Fruit fly (Drosophila melanogaster) whole organism, embryonic: ENCODE results near the gene CG9205.
A peak's percentile ranks its signal among the peaks of the same experiment; 100 is the strongest.

Experiments used
- CG10431 ChIP-seq: fragments of 200-800 bp; sonication (Bioruptor generic); optimal IDR thresholded peaks from 3 replicates; lab custom pipeline; 2018; ENCODE audit warnings: missing biosample characterization, mild to moderate bottlenecking, missing genetic modification characterization
- CG12744 ChIP-seq: fragments of 200-800 bp; sonication (Bioruptor generic); optimal IDR thresholded peaks from 2 replicates; lab custom pipeline; 2016; ENCODE audit warnings: missing biosample characterization, missing genetic modification characterization
- CG12769 ChIP-seq: fragments of 200-800 bp; sonication (Bioruptor generic); optimal IDR thresholded peaks from 2 replicates; lab custom pipeline; 2019; ENCODE audit warnings: missing biosample characterization, mild to moderate bottlenecking, missing genetic modification characterization, moderate library complexity
- CG16813 ChIP-seq: fragments of 200-800 bp; sonication (Bioruptor generic); IDR thresholded peaks from 3 replicates; pipeline ENCODE4 v1.3.6; 2022; ENCODE audit warnings: missing biosample characterization, missing genetic modification characterization; ENCODE audit not compliant: partially characterized antibody
- CG17361 ChIP-seq: fragments of 200-800 bp; sonication (Bioruptor generic); IDR thresholded peaks from 3 replicates; pipeline ENCODE4 v1.3.6; 2022; ENCODE audit warnings: missing biosample characterization, missing genetic modification characterization
- CG18011 ChIP-seq: fragments of 200-800 bp; sonication (Bioruptor generic); optimal IDR thresholded peaks from 2 replicates; lab custom pipeline; 2017; ENCODE audit warnings: missing biosample characterization, missing genetic modification characterization, mild to moderate bottlenecking, moderate library complexity, missing genotype
- CG1832 ChIP-seq: fragments of 200-800 bp; sonication (Bioruptor generic); optimal IDR thresholded peaks from 2 replicates; lab custom pipeline; 2017; ENCODE audit warnings: missing biosample characterization, mild to moderate bottlenecking, missing genetic modification characterization, inconsistent platforms
- CG18476 ChIP-seq: fragments of 200-800 bp; sonication (Bioruptor generic); optimal IDR thresholded peaks from 2 replicates; lab custom pipeline; 2016; ENCODE audit warnings: missing biosample characterization, mild to moderate bottlenecking, missing genetic modification characterization
- CG2199 ChIP-seq: fragments of 200-800 bp; sonication (Bioruptor generic); IDR thresholded peaks from 3 replicates; pipeline ENCODE4 v1.3.6; 2022; ENCODE audit warnings: missing biosample characterization, missing genetic modification characterization
- CG2202 ChIP-seq: fragments of 200-800 bp; sonication (Bioruptor generic); optimal IDR thresholded peaks from 2 replicates; lab custom pipeline; 2018; ENCODE audit warnings: missing biosample characterization, mild to moderate bottlenecking, missing genetic modification characterization
- CG30431 ChIP-seq: fragments of 200-800 bp; sonication (Bioruptor generic); optimal IDR thresholded peaks from 2 replicates; lab custom pipeline; 2017; ENCODE audit warnings: missing biosample characterization, missing genetic modification characterization
- CG32532 ChIP-seq: fragments of 200-800 bp; sonication (Bioruptor generic); IDR thresholded peaks from 2 replicates; pipeline ENCODE4 v1.3.6; 2022; ENCODE audit warnings: missing biosample characterization, missing genetic modification characterization
- CG32767 ChIP-seq: fragments of 200-800 bp; sonication (Bioruptor generic); IDR thresholded peaks from 2 replicates; pipeline ENCODE4 v1.3.6; 2022; ENCODE audit warnings: missing biosample characterization, missing genetic modification characterization
- CG32772 ChIP-seq: fragments of 200-800 bp; sonication (Bioruptor generic); IDR thresholded peaks from 2 replicates; pipeline ENCODE4 v1.3.6; 2022; ENCODE audit warnings: missing biosample characterization, missing genetic modification characterization
- CG6765 ChIP-seq: fragments of 200-800 bp; sonication (Bioruptor generic); optimal IDR thresholded peaks from 3 replicates; lab custom pipeline; 2017; ENCODE audit warnings: missing biosample characterization, mild to moderate bottlenecking, missing genetic modification characterization
- CG8388 ChIP-seq: fragments of 200-800 bp; sonication (Bioruptor generic); optimal IDR thresholded peaks from 2 replicates; lab custom pipeline; 2019; ENCODE audit warnings: missing biosample characterization, mild to moderate bottlenecking, missing genetic modification characterization, moderate library complexity
- CoRest ChIP-seq: fragments of 200-800 bp; sonication (Bioruptor generic); optimal IDR thresholded peaks from 3 replicates; lab custom pipeline; 2018; ENCODE audit warnings: missing biosample characterization, mild to moderate bottlenecking, missing genetic modification characterization, moderate library complexity
- D19B ChIP-seq: fragments of 200-800 bp; sonication (Bioruptor generic); optimal IDR thresholded peaks from 2 replicates; lab custom pipeline; 2017; ENCODE audit warnings: missing biosample characterization, mild to moderate bottlenecking, missing genetic modification characterization
- Deaf1 ChIP-seq: fragments of 200-800 bp; optimal IDR thresholded peaks from 3 replicates; lab custom pipeline; 2019; ENCODE audit warnings: missing biosample characterization, mild to moderate bottlenecking, missing genetic modification characterization, moderate library complexity
- Dip3 ChIP-seq: fragments of 200-800 bp; sonication (Bioruptor generic); optimal IDR thresholded peaks from 3 replicates; lab custom pipeline; 2016; ENCODE audit warnings: missing biosample characterization, missing genetic modification characterization
- Drgx ChIP-seq: fragments of 200-800 bp; sonication (Bioruptor generic); IDR thresholded peaks from 2 replicates; pipeline ENCODE4 v1.3.6; 2022; ENCODE audit warnings: missing biosample characterization, missing genetic modification characterization
- Gug ChIP-seq: fragments of 200-800 bp; sonication (Bioruptor generic); IDR thresholded peaks from 4 replicates; pipeline ENCODE4 v1.3.6; 2022; ENCODE audit warnings: missing biosample characterization, missing genetic modification characterization
- HLH4C ChIP-seq: fragments of 200-800 bp; sonication (Bioruptor generic); IDR thresholded peaks from 3 replicates; pipeline ENCODE4 v1.3.6; 2022; ENCODE audit warnings: missing biosample characterization, missing genetic modification characterization; ENCODE audit not compliant: partially characterized antibody
- Hand ChIP-seq: fragments of 200-800 bp; sonication (Bioruptor generic); optimal IDR thresholded peaks from 2 replicates; lab custom pipeline; 2017; ENCODE audit warnings: mild to moderate bottlenecking, missing biosample characterization, missing genetic modification reagents, missing genetic modification characterization
- Lim3 ChIP-seq: fragments of 200-800 bp; sonication (Bioruptor generic); IDR thresholded peaks from 2 replicates; pipeline ENCODE4 v1.3.6; 2022; ENCODE audit warnings: missing biosample characterization, missing genetic modification characterization
- Mrtf ChIP-seq: fragments of 200-800 bp; sonication (Bioruptor generic); IDR thresholded peaks from 3 replicates; pipeline ENCODE4 v1.3.6; 2022; ENCODE audit warnings: missing biosample characterization, missing genetic modification characterization
- Oli ChIP-seq: fragments of 200-800 bp; sonication (Bioruptor generic); optimal IDR thresholded peaks from 2 replicates; lab custom pipeline; 2018; ENCODE audit warnings: missing biosample characterization, mild to moderate bottlenecking, missing genetic modification characterization, moderate library complexity
- Opbp ChIP-seq: fragments of 200-800 bp; sonication (Bioruptor generic); IDR thresholded peaks from 3 replicates; pipeline ENCODE4 v1.3.6; 2022; ENCODE audit warnings: missing biosample characterization, missing genetic modification characterization; ENCODE audit not compliant: partially characterized antibody
- Ravus ChIP-seq: fragments of 200-800 bp; sonication (Bioruptor generic); IDR thresholded peaks from 2 replicates; pipeline ENCODE4 v1.3.6; 2022; ENCODE audit warnings: missing biosample characterization, missing genetic modification characterization
- Sry-δ ChIP-seq: fragments of 200-800 bp; sonication (Bioruptor generic); optimal IDR thresholded peaks from 2 replicates; lab custom pipeline; 2016; ENCODE audit warnings: missing biosample characterization, missing genetic modification characterization
- Tbp ChIP-seq: fragments of >200 bp; optimal IDR thresholded peaks from 2 replicates; lab custom pipeline; 2018; ENCODE audit warnings: missing biosample characterization, missing genetic modification characterization
- ab ChIP-seq: fragments of 200-800 bp; sonication (Bioruptor generic); optimal IDR thresholded peaks from 2 replicates; lab custom pipeline; 2016; ENCODE audit warnings: missing biosample characterization, missing genetic modification characterization
- az2 ChIP-seq: fragments of 200-800 bp; sonication (Bioruptor generic); optimal IDR thresholded peaks from 3 replicates; lab custom pipeline; 2016; ENCODE audit warnings: missing biosample characterization, missing genetic modification characterization
- br ChIP-seq: fragments of >200 bp; optimal IDR thresholded peaks from 2 replicates; lab custom pipeline; 2017
- dmrt11E ChIP-seq: fragments of 200-800 bp; sonication (Bioruptor generic); optimal IDR thresholded peaks from 3 replicates; lab custom pipeline; 2018; ENCODE audit warnings: missing biosample characterization, mild to moderate bottlenecking, missing genetic modification characterization, moderate library complexity
- eve ChIP-seq, 2 experiments: fragments of >200 bp; optimal IDR thresholded peaks; 2 replicates each; lab custom pipeline; 2017; ENCODE audit warnings: missing biosample characterization in 2 of 2, missing genetic modification characterization in 2 of 2
- fu2 ChIP-seq: fragments of 200-800 bp; sonication (Bioruptor generic); optimal IDR thresholded peaks from 2 replicates; lab custom pipeline; 2016; ENCODE audit warnings: missing biosample characterization, missing genetic modification characterization
- gt ChIP-seq: fragments of 200-800 bp; sonication (Bioruptor generic); IDR thresholded peaks from 2 replicates; pipeline ENCODE4 v1.3.6; 2022; ENCODE audit warnings: missing biosample characterization, missing genetic modification characterization
- ind ChIP-seq: fragments of 200-800 bp; sonication (Bioruptor generic); optimal IDR thresholded peaks from 3 replicates; lab custom pipeline; 2016; ENCODE audit warnings: missing biosample characterization, missing genetic modification characterization
- mirr ChIP-seq: fragments of 200-800 bp; sonication (Bioruptor generic); optimal IDR thresholded peaks from 3 replicates; lab custom pipeline; 2018; ENCODE audit warnings: missing biosample characterization, mild to moderate bottlenecking, missing genetic modification characterization
- nmo ChIP-seq: fragments of 200-800 bp; sonication (Bioruptor generic); optimal IDR thresholded peaks from 2 replicates; lab custom pipeline; 2018; ENCODE audit warnings: missing biosample characterization, mild to moderate bottlenecking, missing genetic modification characterization, moderate library complexity
- pan ChIP-seq, 4 experiments: fragments of >200 bp in 3 of 4; fragments of 200-800 bp in 1 of 4; sonication (Bioruptor generic) in 1 of 4; optimal IDR thresholded peaks in 3 of 4; IDR thresholded peaks in 1 of 4; 2 replicates each; pipeline versions ENCODE4 v1.3.6 to Lab custom; 2017 to 2022; ENCODE audit warnings: missing biosample characterization in 2 of 4, missing genetic modification characterization in 2 of 4, mixed read lengths in 1 of 4
- pita ChIP-seq: fragments of 200-800 bp; sonication (Bioruptor generic); optimal IDR thresholded peaks from 2 replicates; lab custom pipeline; 2017; ENCODE audit warnings: missing biosample characterization, mild to moderate bottlenecking, missing genetic modification characterization
- pnt ChIP-seq: fragments of 200-800 bp; sonication (Bioruptor generic); optimal IDR thresholded peaks from 3 replicates; lab custom pipeline; 2016; ENCODE audit warnings: missing biosample characterization, missing genetic modification characterization
- ro ChIP-seq: fragments of 200-800 bp; sonication (Bioruptor generic); IDR thresholded peaks from 2 replicates; pipeline ENCODE4 v1.3.6; 2022; ENCODE audit warnings: missing biosample characterization, missing genetic modification characterization
- schlank ChIP-seq: fragments of 200-800 bp; sonication (Bioruptor generic); optimal IDR thresholded peaks from 2 replicates; lab custom pipeline; 2018; ENCODE audit warnings: missing biosample characterization, mild to moderate bottlenecking, missing genetic modification characterization
- trem ChIP-seq: fragments of 200-800 bp; optimal IDR thresholded peaks from 3 replicates; lab custom pipeline; 2019; ENCODE audit warnings: missing biosample characterization, mild to moderate bottlenecking, missing genetic modification characterization, moderate library complexity
- unpg ChIP-seq: fragments of 200-800 bp; sonication (Bioruptor generic); optimal IDR thresholded peaks from 3 replicates; lab custom pipeline; 2018; ENCODE audit warnings: missing biosample characterization, mild to moderate bottlenecking, missing genetic modification characterization, moderate library complexity
- z ChIP-seq: fragments of 200-800 bp; sonication (Bioruptor generic); IDR thresholded peaks from 3 replicates; pipeline ENCODE4 v1.3.6; 2022; ENCODE audit warnings: missing biosample characterization, missing genetic modification characterization
- zen2 ChIP-seq: fragments of 200-800 bp; sonication (Bioruptor generic); IDR thresholded peaks from 3 replicates; pipeline ENCODE4 v1.3.6; 2022; ENCODE audit warnings: missing biosample characterization, missing genetic modification characterization; ENCODE audit not compliant: partially characterized antibody
- zf30C ChIP-seq: fragments of 200-800 bp; sonication (Bioruptor generic); optimal IDR thresholded peaks from 3 replicates; lab custom pipeline; 2018; ENCODE audit warnings: missing biosample characterization, mild to moderate bottlenecking, missing genetic modification characterization

The CG9205 gene

DNA sequence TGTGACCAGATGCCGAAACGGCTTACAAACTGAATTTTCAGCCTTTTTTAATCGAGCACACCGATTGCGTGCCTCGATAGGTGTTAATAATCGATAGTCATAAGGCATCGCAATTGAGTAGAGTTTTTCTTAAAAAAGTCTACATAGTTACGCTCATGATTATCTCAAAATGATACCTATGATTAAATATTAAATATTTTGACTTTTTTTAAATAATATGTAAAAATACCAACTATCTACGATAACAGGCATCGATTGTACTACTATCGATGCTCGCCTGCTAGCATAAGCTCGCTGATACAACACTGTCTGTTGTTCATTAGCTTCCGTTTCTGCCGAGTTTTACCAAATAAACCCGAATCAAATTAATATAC, 377 bp downstream of the CG9205 start (continued):
- no peak for TF ChIP-seq CG2199 (GFP tag; lab: Robert Waterston, UW)
- peak; percentile 35; the same call in 1 of the 4 replicates for TF ChIP-seq Gug (GFP tag; lab: Robert Waterston, UW)
- TF ChIP-seq nmo (GFP tag; lab: Kevin White, UChicago): peak; percentile 51
- TF ChIP-seq zf30C (GFP tag; lab: Kevin White, UChicago): no peak
- TF ChIP-seq Opbp: peak; percentile 73
- TF ChIP-seq ab: no peak
- peak; percentile 6 for TF ChIP-seq CG8388
- peak; percentile 97 for TF ChIP-seq CG18011 (GFP tag; lab: Kevin White, UChicago)
- no peak for TF ChIP-seq CG1832 (GFP tag; lab: Kevin White, UChicago)
- peak; percentile 74; the same call in 1 of the 3 replicates for TF ChIP-seq zen2
- TF ChIP-seq Deaf1: peak; percentile 23
- TF ChIP-seq D19B (GFP tag; lab: Kevin White, UChicago): peak; percentile 38
- TF ChIP-seq CG32772 (GFP tag; lab: Robert Waterston, UW): 0 out of 2 replicates have a peak, but pooled peaks have one; percentile 5
- TF ChIP-seq Sry-δ (GFP tag; lab: Kevin White, UChicago): peak; percentile 36
- peak; percentile 65 for TF ChIP-seq trem (tag; lab: Kevin White, UChicago)
- no peak for TF ChIP-seq az2 (GFP tag; lab: Kevin White, UChicago)
- peak; percentile 95 for TF ChIP-seq HLH4C (GFP tag; lab: Robert Waterston, UW)
- peak; percentile 84 for TF ChIP-seq CG16813 (GFP tag; lab: Robert Waterston, UW)
- no peak for TF ChIP-seq eve (GFP tag; optimal IDR thresholded peaks at IDR 0.05; lab: Kevin White, UChicago)
- TF ChIP-seq mirr (GFP tag; lab: Kevin White, UChicago): peak; percentile 60
- TF ChIP-seq Drgx (GFP tag; lab: Robert Waterston, UW): no peak
- peak; percentile 25 for TF ChIP-seq Oli (tag; lab: Kevin White, UChicago)
- TF ChIP-seq Hand (GFP tag; lab: Kevin White, UChicago): no peak
- TF ChIP-seq fu2 (GFP tag; lab: Kevin White, UChicago): no peak
- peak; percentile 61; the same call in 2 of the 3 replicates for TF ChIP-seq CG17361 (GFP tag; lab: Robert Waterston, UW)
- no peak for TF ChIP-seq z (GFP tag; lab: Robert Waterston, UW)
- TF ChIP-seq pnt (GFP tag; lab: Kevin White, UChicago): no peak
- TF ChIP-seq CG32532 (GFP tag; lab: Robert Waterston, UW): peak; percentile 77
- TF ChIP-seq ro (GFP tag; lab: Robert Waterston, UW): no peak
- TF ChIP-seq schlank (tag; lab: Kevin White, UChicago): peak; percentile 19
- peak; percentile 30 for TF ChIP-seq dmrt11E (tag; lab: Kevin White, UChicago)
- TF ChIP-seq pita: no peak
- no peak for TF ChIP-seq br (lab: Kevin White, UChicago)
- peak; percentile 41 for TF ChIP-seq CoRest (tag; lab: Kevin White, UChicago)
- TF ChIP-seq CG12769: no peak
- TF ChIP-seq CG6765 (GFP tag; lab: Kevin White, UChicago): peak; percentile 43
- TF ChIP-seq CG12744 (GFP tag; lab: Kevin White, UChicago): no peak
- TF ChIP-seq Lim3 (GFP tag; lab: Robert Waterston, UW): no peak
- peak; percentile 24 for TF ChIP-seq unpg (GFP tag; lab: Kevin White, UChicago)
- no peak for TF ChIP-seq CG30431 (GFP tag; lab: Kevin White, UChicago)
- TF ChIP-seq Tbp (GFP tag; lab: Kevin White, UChicago): no peak
- TF ChIP-seq pan (optimal IDR thresholded peaks at IDR 0.05; lab: Kevin White, UChicago): no peak
- TF ChIP-seq pan (GFP tag; optimal IDR thresholded peaks at IDR 0.05 in 1 of 2, IDR thresholded peaks at IDR 0.05 in 1 of 2): peak in 1 of 2 experiments; percentile 60
- no peak for TF ChIP-seq CG18476
- TF ChIP-seq Dip3 (GFP tag; lab: Kevin White, UChicago): no peak
- TF ChIP-seq gt (GFP tag; lab: Robert Waterston, UW): no peak
- TF ChIP-seq Ravus (GFP tag; lab: Robert Waterston, UW): no peak
- TF ChIP-seq Mrtf (GFP tag; lab: Robert Waterston, UW): 0 out of 3 replicates have a peak, but pooled peaks have one; percentile 48
- TF ChIP-seq CG2202 (tag; lab: Kevin White, UChicago): no peak
- TF ChIP-seq ind (GFP tag; lab: Kevin White, UChicago): no peak
- no peak for TF ChIP-seq CG10431 (GFP tag; lab: Kevin White, UChicago)
- TF ChIP-seq CG32767 (GFP tag; lab: Robert Waterston, UW): no peak
